Worm (Caenorhabditis elegans) whole organism, L1 larva: Measurements from ENCODE around the gene wrt-5.
A peak's percentile ranks its signal among the peaks of the same experiment; 100 is the strongest.

Experiments used
- C04F5.9 ChIP-seq: sonication (generic microtip); optimal IDR thresholded peaks from 2 replicates; lab custom pipeline; 2016; ENCODE audit warnings: missing genetic modification characterization, missing compliant biosample characterization
- C16A3.4 ChIP-seq: fragments of 150-350 bp; optimal IDR thresholded peaks from 2 replicates; lab custom pipeline; 2014; ENCODE audit warnings: missing biosample characterization, missing genetic modification characterization
- F16B12.6 ChIP-seq: fragments of 150-350 bp; optimal IDR thresholded peaks from 2 replicates; lab custom pipeline; 2014; ENCODE audit warnings: missing biosample characterization, missing genetic modification characterization
- Y116A8C.19 ChIP-seq: sonication (generic microtip); optimal IDR thresholded peaks from 2 replicates; lab custom pipeline; 2016; ENCODE audit warnings: missing compliant biosample characterization, missing genetic modification characterization, borderline replicate concordance
- alr-1 ChIP-seq: fragments of 200-800 bp; sonication (Bioruptor generic); optimal IDR thresholded peaks from 2 replicates; lab custom pipeline; 2018; ENCODE audit warnings: borderline replicate concordance, mild to moderate bottlenecking, missing genetic modification characterization, missing compliant biosample characterization
- ama-1 ChIP-seq: fragments of 150-350 bp; optimal IDR thresholded peaks from 2 replicates; lab custom pipeline; 2014
- blmp-1 ChIP-seq: fragments of 150-350 bp; optimal IDR thresholded peaks from 2 replicates; lab custom pipeline; 2014; ENCODE audit warnings: missing biosample characterization, missing genetic modification characterization
- ceh-82 ChIP-seq, 3 experiments: fragments of 150-350 bp in 1 of 3; sonication (generic microtip) in 2 of 3; optimal IDR thresholded peaks; 2 replicates each; lab custom pipeline; 2014 to 2017; ENCODE audit warnings: missing biosample characterization in 3 of 3, missing genetic modification characterization in 3 of 3
- dsc-1 ChIP-seq: sonication (generic microtip); optimal IDR thresholded peaks from 2 replicates; lab custom pipeline; 2016; ENCODE audit warnings: mild to moderate bottlenecking, missing genetic modification characterization, missing compliant biosample characterization
- efl-1 ChIP-seq, 4 experiments: fragments of 150-350 bp; optimal IDR thresholded peaks in 3 of 4; peaks in 1 of 4; 1 replicate in 1 of 4; 2 replicates in 3 of 4; lab custom pipeline; 2014; ENCODE audit warnings: missing biosample characterization in 2 of 4, missing genetic modification characterization in 2 of 4, missing genetic modification reagents in 2 of 4
- egl-13 ChIP-seq: sonication (generic microtip); optimal IDR thresholded peaks from 2 replicates; lab custom pipeline; 2016; ENCODE audit warnings: missing genotype, missing genetic modification reagents, missing genetic modification characterization, missing compliant biosample characterization
- egl-27 ChIP-seq, 2 experiments: fragments of 150-350 bp in 1 of 2; sonication (generic microtip); optimal IDR thresholded peaks; 3 replicates each; lab custom pipeline; 2017 to 2018; ENCODE audit warnings: missing biosample characterization in 2 of 2, missing genetic modification characterization in 2 of 2, missing genetic modification reagents in 2 of 2
- fkh-10 ChIP-seq: sonication (generic microtip); optimal IDR thresholded peaks from 2 replicates; lab custom pipeline; 2017; ENCODE audit warnings: missing biosample characterization, missing genetic modification reagents, missing genetic modification characterization
- grh-1 ChIP-seq: fragments of 200-800 bp; sonication (Bioruptor generic); IDR thresholded peaks from 2 replicates; pipeline ENCODE4 v1.3.6; 2022; ENCODE audit warnings: missing genetic modification reagents, missing genetic modification characterization, missing compliant biosample characterization
- hlh-17 ChIP-seq: fragments of 200-800 bp; sonication (Bioruptor generic); optimal IDR thresholded peaks from 2 replicates; lab custom pipeline; 2018; ENCODE audit warnings: missing genetic modification characterization, mild to moderate bottlenecking, missing compliant biosample characterization, moderate library complexity, borderline replicate concordance
- hpl-2 ChIP-seq: fragments of 150-350 bp; optimal IDR thresholded peaks from 2 replicates; lab custom pipeline; 2014; ENCODE audit warnings: missing biosample characterization, missing genetic modification reagents, missing genetic modification characterization
- irx-1 ChIP-seq: sonication (generic microtip); optimal IDR thresholded peaks from 2 replicates; lab custom pipeline; 2016; ENCODE audit warnings: missing genetic modification characterization, missing compliant biosample characterization
- isw-1 ChIP-seq: fragments of 200-800 bp; sonication (Bioruptor generic); IDR thresholded peaks from 2 replicates; pipeline ENCODE4 v1.3.6; 2022; ENCODE audit warnings: missing genetic modification characterization, missing compliant biosample characterization
- jun-1 ChIP-seq: fragments of 150-350 bp; optimal IDR thresholded peaks from 2 replicates; lab custom pipeline; 2014; ENCODE audit warnings: missing biosample characterization, missing genetic modification reagents, missing genetic modification characterization
- lin-13 ChIP-seq: fragments of 150-350 bp; optimal IDR thresholded peaks from 2 replicates; lab custom pipeline; 2014; ENCODE audit warnings: missing biosample characterization, missing genetic modification reagents, missing genetic modification characterization
- lin-14 ChIP-seq: fragments of 200-800 bp; sonication (Bioruptor generic); optimal IDR thresholded peaks from 2 replicates; lab custom pipeline; 2018; ENCODE audit warnings: mild to moderate bottlenecking, missing genetic modification characterization, moderate library complexity, missing compliant biosample characterization
- lin-39 ChIP-seq: fragments of 150-350 bp; optimal IDR thresholded peaks from 2 replicates; lab custom pipeline; 2014; ENCODE audit warnings: missing biosample characterization, missing genetic modification reagents, missing genetic modification characterization
- lir-3 ChIP-seq: sonication (generic microtip); optimal IDR thresholded peaks from 2 replicates; lab custom pipeline; 2016; ENCODE audit warnings: mild to moderate bottlenecking, missing genetic modification characterization, moderate library complexity, missing compliant biosample characterization; ENCODE audit not compliant: poor library complexity
- lsy-2 ChIP-seq, 2 experiments: fragments of 150-350 bp; optimal IDR thresholded peaks; 2 replicates each; lab custom pipeline; 2014; ENCODE audit warnings: missing biosample characterization in 2 of 2, missing genetic modification characterization in 2 of 2
- mdl-1 ChIP-seq, 2 experiments: fragments of 150-350 bp; optimal IDR thresholded peaks; 2 replicates each; lab custom pipeline; 2014 to 2017; ENCODE audit warnings: missing biosample characterization in 2 of 2, missing genetic modification characterization in 2 of 2, inconsistent platforms in 1 of 2
- nhr-11 ChIP-seq: fragments of 150-350 bp; optimal IDR thresholded peaks from 2 replicates; lab custom pipeline; 2014; ENCODE audit warnings: missing biosample characterization, missing genetic modification characterization
- nhr-20 ChIP-seq: sonication (generic microtip); optimal IDR thresholded peaks from 2 replicates; lab custom pipeline; 2016; ENCODE audit warnings: mild to moderate bottlenecking, missing genetic modification characterization, missing compliant biosample characterization
- nhr-237 ChIP-seq: fragments of 150-350 bp; optimal IDR thresholded peaks from 2 replicates; lab custom pipeline; 2014; ENCODE audit warnings: missing biosample characterization, missing genetic modification characterization
- nhr-47 ChIP-seq: sonication (generic microtip); optimal IDR thresholded peaks from 2 replicates; lab custom pipeline; 2016; ENCODE audit warnings: mild to moderate bottlenecking, missing genetic modification characterization, moderate library complexity, missing compliant biosample characterization
- nhr-71 ChIP-seq: sonication (generic microtip); optimal IDR thresholded peaks from 2 replicates; lab custom pipeline; 2016; ENCODE audit warnings: mild to moderate bottlenecking, missing genetic modification characterization, moderate library complexity, missing compliant biosample characterization
- nhr-77 ChIP-seq: fragments of 150-350 bp; optimal IDR thresholded peaks from 2 replicates; lab custom pipeline; 2014; ENCODE audit warnings: missing biosample characterization, missing genetic modification characterization
- nhr-84 ChIP-seq: sonication (generic microtip); optimal IDR thresholded peaks from 2 replicates; lab custom pipeline; 2017; ENCODE audit warnings: missing biosample characterization, missing genetic modification characterization
- nhr-85 ChIP-seq: sonication (generic microtip); peaks from one replicate; lab custom pipeline; 2016; ENCODE audit warnings: missing genetic modification characterization, inconsistent platforms, missing compliant biosample characterization
- pag-3 ChIP-seq: sonication (generic microtip); optimal IDR thresholded peaks from 2 replicates; lab custom pipeline; 2017; ENCODE audit warnings: missing genetic modification characterization, mild to moderate bottlenecking, missing compliant biosample characterization, antibody characterized with exemption, borderline replicate concordance; ENCODE audit not compliant: insufficient read depth
- pax-3 ChIP-seq: fragments of 200-800 bp; sonication (Bioruptor generic); optimal IDR thresholded peaks from 2 replicates; lab custom pipeline; 2018; ENCODE audit warnings: mild to moderate bottlenecking, missing genetic modification characterization, moderate library complexity, missing compliant biosample characterization
- snpc-4 ChIP-seq: fragments of 150-350 bp; optimal IDR thresholded peaks from 2 replicates; lab custom pipeline; 2014; ENCODE audit warnings: missing biosample characterization, missing genetic modification characterization
- snu-23 ChIP-seq: sonication (generic microtip); optimal IDR thresholded peaks from 2 replicates; lab custom pipeline; 2016; ENCODE audit warnings: missing genetic modification characterization, missing compliant biosample characterization
- sox-4 ChIP-seq: sonication (generic microtip); optimal IDR thresholded peaks from 2 replicates; lab custom pipeline; 2016; ENCODE audit warnings: missing genetic modification characterization, missing compliant biosample characterization
- unc-130 ChIP-seq: fragments of 150-350 bp; optimal IDR thresholded peaks from 2 replicates; lab custom pipeline; 2017; ENCODE audit warnings: missing biosample characterization, missing genetic modification characterization, inconsistent platforms
- unc-62 ChIP-seq: fragments of 150-350 bp; optimal IDR thresholded peaks from 2 replicates; lab custom pipeline; 2014; ENCODE audit warnings: missing biosample characterization, missing genetic modification reagents, missing genetic modification characterization
- vab-15 ChIP-seq: sonication (generic microtip); optimal IDR thresholded peaks from 2 replicates; lab custom pipeline; 2017; ENCODE audit warnings: missing genotype, mild to moderate bottlenecking, missing genetic modification characterization, missing compliant biosample characterization
- xbp-1 ChIP-seq: sonication (generic microtip); optimal IDR thresholded peaks from 2 replicates; lab custom pipeline; 2016; ENCODE audit warnings: missing genetic modification characterization, missing compliant biosample characterization
- zag-1 ChIP-seq: fragments of 150-350 bp; optimal IDR thresholded peaks from 2 replicates; lab custom pipeline; 2014; ENCODE audit warnings: missing biosample characterization, missing genetic modification characterization
- ztf-4 ChIP-seq: fragments of 150-350 bp; optimal IDR thresholded peaks from 2 replicates; lab custom pipeline; 2014; ENCODE audit warnings: missing biosample characterization, missing genetic modification characterization

The wrt-5 gene

ce11 chrIV:4042274-4042673 lies 9.2 kb downstream of the wrt-5 start, which contains the start of gene cdc-73 (continued):
- peak; percentile 83 for TF ChIP-seq irx-1 (tag; lab: Kevin White, UChicago)
- TF ChIP-seq ztf-4 (tag; lab: Kevin White, UChicago): no peak
- no peak for TF ChIP-seq lir-3
- no peak for TF ChIP-seq Y116A8C.19
- TF ChIP-seq zag-1: no peak
- TF ChIP-seq fkh-10 (GFP tag; lab: Kevin White, UChicago): no peak
- peak; percentile 18 for TF ChIP-seq nhr-20 (tag; lab: Kevin White, UChicago)
- peak; percentile 1 for TF ChIP-seq lin-13 (GFP tag; lab: Kevin White, UChicago)
- TF ChIP-seq alr-1 (tag; lab: Kevin White, UChicago): no peak
- TF ChIP-seq isw-1: peak; percentile 34
- no peak for TF ChIP-seq ama-1 (lab: Kevin White, UChicago)
- TF ChIP-seq F16B12.6 (tag; lab: Kevin White, UChicago): peak; percentile 29
- TF ChIP-seq nhr-84 (tag; lab: Kevin White, UChicago): no peak
- TF ChIP-seq nhr-11 (tag; lab: Kevin White, UChicago): no peak
- no peak for TF ChIP-seq hlh-17 (GFP tag; lab: Kevin White, UChicago)
- TF ChIP-seq hpl-2 (GFP tag; lab: Kevin White, UChicago): no peak
- TF ChIP-seq nhr-71: peak; percentile 74
- TF ChIP-seq lin-14 (GFP tag; lab: Kevin White, UChicago): no peak
- TF ChIP-seq nhr-85 (tag; lab: Kevin White, UChicago): peak; percentile 33
- TF ChIP-seq snpc-4 (tag; lab: Kevin White, UChicago): no peak
- no peak for TF ChIP-seq mdl-1 (tag; optimal IDR thresholded peaks at IDR 0.05; lab: Kevin White, UChicago)
- no peak for TF ChIP-seq blmp-1 (tag; lab: Kevin White, UChicago)
- no peak for TF ChIP-seq jun-1 (tag; lab: Kevin White, UChicago)
- peak; percentile 73 for TF ChIP-seq nhr-47
- TF ChIP-seq C04F5.9: peak; percentile 22
- peak; percentile 50 for TF ChIP-seq sox-4 (tag; lab: Kevin White, UChicago)
- TF ChIP-seq unc-62 (GFP tag; lab: Kevin White, UChicago): no peak
- TF ChIP-seq lin-39 (tag; lab: Kevin White, UChicago): no peak
- peak; percentile 59 to 60 for TF ChIP-seq lsy-2 (tag; optimal IDR thresholded peaks at IDR 0.05; lab: Kevin White, UChicago)
- peak; percentile 7 for TF ChIP-seq C16A3.4
- no peak for TF ChIP-seq grh-1 (GFP tag; lab: Robert Waterston, UW)
- TF ChIP-seq snu-23: peak; percentile 63
- TF ChIP-seq, all 84 proteins: peak for 36

DNA sequence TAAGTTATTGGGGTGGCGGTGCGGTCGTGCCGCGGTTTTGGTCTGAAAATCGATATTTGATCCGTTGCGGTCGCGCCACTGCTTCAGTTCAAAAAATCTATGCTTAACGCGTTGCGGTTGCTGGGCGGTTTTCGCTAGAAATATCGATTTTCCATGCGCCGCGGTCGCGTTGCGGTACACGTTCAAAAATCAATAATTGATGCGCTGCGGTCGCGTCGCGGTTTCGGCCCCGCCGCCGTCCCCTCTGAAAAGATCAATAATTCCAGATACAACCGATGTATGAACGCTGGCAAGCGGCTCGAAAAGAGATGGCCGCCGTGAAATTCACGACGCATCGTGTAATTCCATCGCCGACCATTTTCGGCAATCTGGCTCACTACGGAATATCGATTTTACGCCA lies 10.4 kb downstream of the wrt-5 start:
- no peak for TF ChIP-seq nhr-77 (tag; lab: Kevin White, UChicago)
- no peak for TF ChIP-seq ceh-82 (tag; optimal IDR thresholded peaks at IDR 0.05; lab: Kevin White, UChicago)
- TF ChIP-seq efl-1 (optimal IDR thresholded peaks at IDR 0.05; lab: Kevin White, UChicago): no peak
- TF ChIP-seq efl-1 (GFP tag; optimal IDR thresholded peaks at IDR 0.05 in 1 of 2; lab: Kevin White, UChicago): peak in 1 of 2 experiments; percentile 72
- TF ChIP-seq, all 84 proteins: peak for 1

DNA sequence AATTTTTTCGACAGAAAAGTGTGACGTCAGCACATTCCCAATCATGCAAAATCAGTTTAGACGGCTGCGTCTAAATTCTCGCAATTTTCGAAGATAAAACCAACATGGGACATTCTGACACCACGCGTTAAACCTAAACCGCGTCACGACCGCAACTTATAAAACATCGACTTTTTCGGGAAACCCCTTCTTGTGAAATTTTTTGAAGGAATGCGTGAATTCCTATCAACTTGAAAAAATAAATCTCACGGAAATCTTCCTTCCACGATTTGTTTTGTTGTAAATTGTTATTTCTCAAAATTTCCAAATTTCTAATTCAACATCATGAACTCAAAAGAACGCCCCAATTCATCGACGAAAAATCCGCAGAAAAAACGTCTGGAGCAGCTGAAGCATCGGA lies 11.5 kb downstream of the wrt-5 start, which contains the start of gene F35F11.2:
Gene F35F11.2 (plus strand): TSS at position 301 of the 400 bp plus-strand sequence.
- TF ChIP-seq pax-3 (tag; lab: Kevin White, UChicago): no peak
- no peak for TF ChIP-seq blmp-1 (tag; lab: Kevin White, UChicago)
- TF ChIP-seq nhr-237 (tag; lab: Kevin White, UChicago): no peak
- no peak for TF ChIP-seq lin-13 (GFP tag; lab: Kevin White, UChicago)
- no peak for TF ChIP-seq lsy-2 (tag; optimal IDR thresholded peaks at IDR 0.05; lab: Kevin White, UChicago)
- TF ChIP-seq egl-13: no peak
- no peak for TF ChIP-seq xbp-1
- TF ChIP-seq Y116A8C.19: no peak
- no peak for TF ChIP-seq unc-130
- no peak for TF ChIP-seq vab-15 (tag; lab: Kevin White, UChicago)
- TF ChIP-seq egl-27 (tag; optimal IDR thresholded peaks at IDR 0.05; lab: Kevin White, UChicago): no peak
- no peak for TF ChIP-seq pag-3 (tag; lab: Kevin White, UChicago)
- no peak for TF ChIP-seq snpc-4 (tag; lab: Kevin White, UChicago)
- TF ChIP-seq lir-3: no peak
- TF ChIP-seq dsc-1: no peak
- TF ChIP-seq ama-1 (lab: Kevin White, UChicago): no peak
